Fruit fly (Drosophila melanogaster) whole organism, embryonic: ENCODE measurements around the gene SMSr.

Experiments
- B-H2 ChIP-seq: fragments of 200-800 bp; sonication (Bioruptor generic); optimal IDR thresholded peaks from 2 replicates; lab custom pipeline; 2018; ENCODE audit warnings: missing biosample characterization, mild to moderate bottlenecking, missing genetic modification characterization
- Bteb2 ChIP-seq: fragments of 200-800 bp; sonication (Bioruptor generic); optimal IDR thresholded peaks from 2 replicates; lab custom pipeline; 2016; ENCODE audit warnings: missing biosample characterization, missing genetic modification characterization
- CG10267 ChIP-seq: fragments of 200-800 bp; sonication (Bioruptor generic); optimal IDR thresholded peaks from 2 replicates; lab custom pipeline; 2018; ENCODE audit warnings: missing biosample characterization, mild to moderate bottlenecking, missing genetic modification characterization, moderate library complexity
- CG11093 ChIP-seq: fragments of 200-800 bp; sonication (Bioruptor generic); IDR thresholded peaks from 3 replicates; pipeline ENCODE4 v1.3.6; 2022; ENCODE audit warnings: missing biosample characterization, missing genetic modification characterization
- CG11504 ChIP-seq: fragments of 200-800 bp; sonication (Bioruptor generic); optimal IDR thresholded peaks from 3 replicates; lab custom pipeline; 2019; ENCODE audit warnings: missing biosample characterization, mild to moderate bottlenecking, missing genetic modification characterization, moderate library complexity
- CG12071 ChIP-seq: fragments of 200-800 bp; sonication (Bioruptor generic); optimal IDR thresholded peaks from 3 replicates; lab custom pipeline; 2018; ENCODE audit warnings: missing biosample characterization, mild to moderate bottlenecking, missing genetic modification characterization
- CG12942 ChIP-seq: fragments of 200-800 bp; sonication (Bioruptor generic); optimal IDR thresholded peaks from 3 replicates; lab custom pipeline; 2016; ENCODE audit warnings: missing biosample characterization, missing genetic modification characterization
- CG13287 ChIP-seq: fragments of 200-800 bp; sonication (Bioruptor generic); IDR thresholded peaks from 2 replicates; pipeline ENCODE4 v1.3.6; 2022; ENCODE audit warnings: missing biosample characterization, missing genetic modification characterization; ENCODE audit not compliant: partially characterized antibody
- CG14050 ChIP-seq: fragments of 200-800 bp; sonication (Bioruptor generic); IDR thresholded peaks from 3 replicates; pipeline ENCODE4 v1.3.6; 2022; ENCODE audit warnings: missing biosample characterization, missing genetic modification characterization
- CG17328 ChIP-seq: fragments of 200-800 bp; sonication (Bioruptor generic); IDR thresholded peaks from 2 replicates; pipeline ENCODE4 v1.3.6; 2022; ENCODE audit warnings: missing biosample characterization, missing genetic modification characterization
- CG32767 ChIP-seq: fragments of 200-800 bp; sonication (Bioruptor generic); IDR thresholded peaks from 2 replicates; pipeline ENCODE4 v1.3.6; 2022; ENCODE audit warnings: missing biosample characterization, missing genetic modification characterization
- CG4282 ChIP-seq: fragments of 200-800 bp; sonication (Bioruptor generic); optimal IDR thresholded peaks from 2 replicates; lab custom pipeline; 2016; ENCODE audit warnings: missing biosample characterization, missing genetic modification characterization
- CG5953 ChIP-seq: fragments of 200-800 bp; sonication (Bioruptor generic); IDR thresholded peaks from 2 replicates; pipeline ENCODE4 v1.3.6; 2022; ENCODE audit warnings: missing biosample characterization, missing genetic modification characterization
- CG7357 ChIP-seq: fragments of 200-800 bp; sonication (Bioruptor generic); IDR thresholded peaks from 3 replicates; pipeline ENCODE4 v1.3.6; 2022; ENCODE audit warnings: missing biosample characterization, missing genetic modification characterization
- CG7372 ChIP-seq: fragments of 200-800 bp; sonication (Bioruptor generic); IDR thresholded peaks from 2 replicates; pipeline ENCODE4 v1.3.6; 2022; ENCODE audit warnings: missing biosample characterization, missing genetic modification characterization
- Deaf1 ChIP-seq: fragments of 200-800 bp; optimal IDR thresholded peaks from 3 replicates; lab custom pipeline; 2019; ENCODE audit warnings: missing biosample characterization, mild to moderate bottlenecking, missing genetic modification characterization, moderate library complexity
- HmgZ ChIP-seq: fragments of 200-800 bp; sonication (Bioruptor generic); optimal IDR thresholded peaks from 2 replicates; lab custom pipeline; 2018; ENCODE audit warnings: missing biosample characterization, mild to moderate bottlenecking, missing genetic modification characterization
- Nf-YB ChIP-seq: fragments of 200-800 bp; sonication (Bioruptor generic); optimal IDR thresholded peaks from 3 replicates; lab custom pipeline; 2019; ENCODE audit warnings: missing biosample characterization, mild to moderate bottlenecking, missing genetic modification characterization, moderate library complexity
- Nf-YC ChIP-seq: fragments of 200-800 bp; optimal IDR thresholded peaks from 3 replicates; lab custom pipeline; 2019; ENCODE audit warnings: missing biosample characterization, mild to moderate bottlenecking, missing genetic modification characterization, moderate library complexity
- Opbp ChIP-seq: fragments of 200-800 bp; sonication (Bioruptor generic); IDR thresholded peaks from 3 replicates; pipeline ENCODE4 v1.3.6; 2022; ENCODE audit warnings: missing biosample characterization, missing genetic modification characterization; ENCODE audit not compliant: partially characterized antibody
- Stat92E ChIP-seq, 3 experiments: fragments of >200 bp in 2 of 3; fragments of 200-800 bp in 1 of 3; sonication (Bioruptor generic) in 1 of 3; optimal IDR thresholded peaks; 2 replicates each; lab custom pipeline; 2017 to 2019; ENCODE audit warnings: missing biosample characterization in 3 of 3, missing genetic modification characterization in 3 of 3, mild to moderate bottlenecking in 1 of 3, moderate library complexity in 1 of 3
- Tbp ChIP-seq: fragments of >200 bp; optimal IDR thresholded peaks from 2 replicates; lab custom pipeline; 2018; ENCODE audit warnings: missing biosample characterization, missing genetic modification characterization
- Xrp1 ChIP-seq: fragments of 200-800 bp; sonication (Bioruptor generic); IDR thresholded peaks from 2 replicates; pipeline ENCODE4 v1.3.6; 2022; ENCODE audit warnings: missing biosample characterization, missing genetic modification characterization
- abd-A ChIP-seq: fragments of 200-800 bp; sonication (Bioruptor generic); optimal IDR thresholded peaks from 3 replicates; lab custom pipeline; 2019; ENCODE audit warnings: missing biosample characterization, mild to moderate bottlenecking, missing genetic modification characterization, moderate library complexity
- aop ChIP-seq: fragments of 200-800 bp; sonication (Bioruptor generic); IDR thresholded peaks from 2 replicates; pipeline ENCODE4 v1.3.6; 2022; ENCODE audit warnings: missing biosample characterization, missing genetic modification characterization
- ash1 ChIP-seq: fragments of 200-800 bp; sonication (Bioruptor generic); optimal IDR thresholded peaks from 2 replicates; lab custom pipeline; 2018; ENCODE audit warnings: missing biosample characterization, mild to moderate bottlenecking, missing genetic modification characterization
- az2 ChIP-seq: fragments of 200-800 bp; sonication (Bioruptor generic); optimal IDR thresholded peaks from 3 replicates; lab custom pipeline; 2016; ENCODE audit warnings: missing biosample characterization, missing genetic modification characterization
- cas ChIP-seq: fragments of 200-800 bp; sonication (Bioruptor generic); IDR thresholded peaks from 2 replicates; pipeline ENCODE4 v1.3.6; 2022; ENCODE audit warnings: missing biosample characterization, missing genetic modification characterization
- crol ChIP-seq: fragments of 200-800 bp; sonication (Bioruptor generic); IDR thresholded peaks from 2 replicates; pipeline ENCODE4 v1.3.6; 2022; ENCODE audit warnings: missing biosample characterization, missing genetic modification characterization
- crp ChIP-seq, 2 experiments: fragments of 200-800 bp; sonication (Bioruptor generic); optimal IDR thresholded peaks; 2 replicates in 1 of 2; 3 replicates in 1 of 2; lab custom pipeline; 2017; ENCODE audit warnings: missing biosample characterization in 2 of 2, missing genetic modification characterization in 2 of 2, mild to moderate bottlenecking in 1 of 2, moderate library complexity in 1 of 2
- ewg ChIP-seq: fragments of 200-800 bp; sonication (Bioruptor generic); optimal IDR thresholded peaks from 3 replicates; lab custom pipeline; 2017; ENCODE audit warnings: mild to moderate bottlenecking, missing biosample characterization, missing genetic modification reagents, missing genetic modification characterization
- hbn ChIP-seq: fragments of 200-800 bp; sonication (Bioruptor generic); IDR thresholded peaks from 2 replicates; pipeline ENCODE4 v1.3.6; 2022; ENCODE audit warnings: missing biosample characterization, missing genetic modification characterization; ENCODE audit not compliant: partially characterized antibody
- lmd ChIP-seq: fragments of 200-800 bp; sonication (Bioruptor generic); IDR thresholded peaks from 2 replicates; pipeline ENCODE4 v1.3.6; 2022; ENCODE audit warnings: missing biosample characterization, missing genetic modification characterization
- luna ChIP-seq: fragments of 200-800 bp; sonication (Bioruptor generic); optimal IDR thresholded peaks from 2 replicates; lab custom pipeline; 2016; ENCODE audit warnings: missing biosample characterization, missing genetic modification characterization
- mirr ChIP-seq: fragments of 200-800 bp; sonication (Bioruptor generic); optimal IDR thresholded peaks from 3 replicates; lab custom pipeline; 2018; ENCODE audit warnings: missing biosample characterization, mild to moderate bottlenecking, missing genetic modification characterization
- nom ChIP-seq: fragments of 200-800 bp; sonication (Bioruptor generic); optimal IDR thresholded peaks from 2 replicates; lab custom pipeline; 2017; ENCODE audit warnings: missing biosample characterization, missing genetic modification characterization, mild to moderate bottlenecking, moderate library complexity, missing genetic modification reagents
- oc ChIP-seq: fragments of 200-800 bp; sonication (Bioruptor generic); optimal IDR thresholded peaks from 2 replicates; lab custom pipeline; 2018; ENCODE audit warnings: missing biosample characterization, mild to moderate bottlenecking, missing genetic modification characterization, moderate library complexity
- onecut ChIP-seq: fragments of 200-800 bp; sonication (Bioruptor generic); IDR thresholded peaks from 2 replicates; pipeline ENCODE4 v1.3.6; 2022; ENCODE audit warnings: missing biosample characterization, missing genetic modification characterization
- org-1 ChIP-seq: fragments of 200-800 bp; sonication (Bioruptor generic); optimal IDR thresholded peaks from 2 replicates; lab custom pipeline; 2017; ENCODE audit warnings: missing biosample characterization, missing genetic modification characterization
- psq ChIP-seq: fragments of 200-800 bp; sonication (Bioruptor generic); optimal IDR thresholded peaks from 2 replicates; lab custom pipeline; 2017; ENCODE audit warnings: missing biosample characterization, missing genetic modification characterization
- sug ChIP-seq: fragments of 200-800 bp; optimal IDR thresholded peaks from 2 replicates; lab custom pipeline; 2019; ENCODE audit warnings: missing biosample characterization, mild to moderate bottlenecking, missing genetic modification characterization, moderate library complexity
- tap ChIP-seq: fragments of 200-800 bp; optimal IDR thresholded peaks from 3 replicates; lab custom pipeline; 2019; ENCODE audit warnings: missing biosample characterization, mild to moderate bottlenecking, missing genetic modification characterization, moderate library complexity
- unpg ChIP-seq: fragments of 200-800 bp; sonication (Bioruptor generic); optimal IDR thresholded peaks from 3 replicates; lab custom pipeline; 2018; ENCODE audit warnings: missing biosample characterization, mild to moderate bottlenecking, missing genetic modification characterization, moderate library complexity
- usp ChIP-seq: fragments of >200 bp; optimal IDR thresholded peaks from 2 replicates; lab custom pipeline; 2017; ENCODE audit warnings: missing biosample characterization, missing genetic modification characterization

The SMSr gene

DNA sequence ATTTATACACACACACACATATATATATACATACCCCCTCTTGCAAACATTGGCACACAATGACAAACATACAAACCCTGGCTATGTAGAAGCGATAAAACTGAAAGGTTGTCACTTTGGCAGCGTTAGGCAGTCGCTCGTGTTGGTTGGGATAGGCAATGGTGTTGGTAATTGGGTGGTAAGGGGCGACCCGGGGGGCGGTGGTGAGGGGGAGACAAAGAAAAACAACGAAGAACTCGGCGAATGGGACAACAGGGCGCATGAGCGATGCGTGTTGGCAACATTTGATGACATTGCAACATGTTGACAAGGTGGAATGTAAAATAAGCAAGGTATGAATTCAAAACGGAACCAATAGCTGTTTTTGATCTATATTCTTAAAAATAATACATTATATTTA, 41.3 kb upstream of the SMSr start:
- peak; percentile 95 for TF ChIP-seq crol (GFP tag; lab: Robert Waterston, UW)
- no peak for TF ChIP-seq az2 (GFP tag; lab: Kevin White, UChicago)
- no peak for TF ChIP-seq oc
- no peak for TF ChIP-seq hbn (GFP tag; lab: Robert Waterston, UW)
- peak; percentile 72 for TF ChIP-seq Nf-YB
- TF ChIP-seq lmd (GFP tag; lab: Robert Waterston, UW): no peak
- TF ChIP-seq Tbp: no peak
- no peak for TF ChIP-seq CG4282 (GFP tag; lab: Kevin White, UChicago)
- TF ChIP-seq CG17328 (GFP tag; lab: Robert Waterston, UW): no peak
- no peak for TF ChIP-seq tap
- TF ChIP-seq CG5953: no peak
- peak; percentile 99 for TF ChIP-seq CG11504 (tag; lab: Kevin White, UChicago)
- TF ChIP-seq nom (GFP tag; lab: Kevin White, UChicago): no peak
- TF ChIP-seq CG12942 (GFP tag; lab: Kevin White, UChicago): no peak
- no peak for TF ChIP-seq CG10267 (tag; lab: Kevin White, UChicago)
- peak; percentile 42 for TF ChIP-seq mirr
- no peak for TF ChIP-seq cas
- peak; percentile 69 for TF ChIP-seq CG7372
- peak; percentile 90 for TF ChIP-seq Nf-YC (tag; lab: Kevin White, UChicago)
- no peak for TF ChIP-seq org-1 (GFP tag; lab: Kevin White, UChicago)
- TF ChIP-seq onecut (GFP tag; lab: Robert Waterston, UW): no peak
- TF ChIP-seq ewg (GFP tag; lab: Kevin White, UChicago): peak; percentile 91
- peak; percentile 89 for TF ChIP-seq abd-A (tag; lab: Kevin White, UChicago)
- TF ChIP-seq CG32767 (GFP tag; lab: Robert Waterston, UW): no peak
- no peak for TF ChIP-seq unpg
- TF ChIP-seq Bteb2 (GFP tag; lab: Kevin White, UChicago): no peak
- TF ChIP-seq ash1 (GFP tag; lab: Kevin White, UChicago): no peak
- no peak for TF ChIP-seq sug (tag; lab: Kevin White, UChicago)
- TF ChIP-seq CG12071 (GFP tag; lab: Kevin White, UChicago): peak; percentile 18
- TF ChIP-seq crp (GFP tag; optimal IDR thresholded peaks at IDR 0.05; lab: Kevin White, UChicago): no peak
- TF ChIP-seq B-H2 (GFP tag; lab: Kevin White, UChicago): no peak
- no peak for TF ChIP-seq usp
- no peak for TF ChIP-seq Stat92E (GFP tag; optimal IDR thresholded peaks at IDR 0.05; lab: Kevin White, UChicago)
- no peak for TF ChIP-seq HmgZ (tag; lab: Kevin White, UChicago)
- no peak for TF ChIP-seq CG14050
- TF ChIP-seq Opbp (GFP tag; lab: Robert Waterston, UW): no peak
- no peak for TF ChIP-seq luna (GFP tag; lab: Kevin White, UChicago)
- no peak for TF ChIP-seq Xrp1
- no peak for TF ChIP-seq CG7357
- TF ChIP-seq psq (GFP tag; lab: Kevin White, UChicago): no peak
- TF ChIP-seq CG13287 (GFP tag; lab: Robert Waterston, UW): no peak
- no peak for TF ChIP-seq aop (GFP tag; lab: Robert Waterston, UW)
- peak; percentile 94 for TF ChIP-seq Deaf1 (tag; lab: Kevin White, UChicago)
- no peak for TF ChIP-seq CG11093 (GFP tag; lab: Robert Waterston, UW)
